Worm (Caenorhabditis elegans): ENCODE data around the gene F32D8.3.

DNA sequence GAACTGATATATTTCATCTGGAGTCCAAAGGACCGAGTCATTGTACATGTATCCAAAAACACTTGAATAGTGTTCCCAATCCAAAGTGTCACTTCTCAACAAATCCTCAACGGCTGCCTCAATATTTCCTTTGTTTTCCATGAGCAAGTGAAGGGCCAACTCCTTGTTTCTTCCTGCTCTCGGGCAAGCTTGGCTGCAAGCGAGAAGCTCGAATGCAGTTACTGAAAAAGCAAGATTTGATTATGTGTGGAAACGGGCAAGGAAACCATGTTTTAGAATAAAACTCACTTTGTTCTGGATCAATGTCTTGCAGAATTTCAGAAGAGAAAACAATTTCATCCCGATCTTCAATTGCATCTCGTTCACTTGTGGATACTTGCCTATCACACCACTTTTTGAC lies 32.4 kb upstream of the F32D8.3 start:
- TF ChIP-seq ztf-23 (GFP tag; IDR thresholded peaks at IDR 0.05) (no peak), tab-1 (GFP tag; IDR thresholded peaks at IDR 0.05) (no peak), ztf-29 (GFP tag; IDR thresholded peaks at IDR 0.05) (no peak), flt-1 (GFP tag; IDR thresholded peaks at IDR 0.05) (no peak), T22C8.4 (GFP tag; IDR thresholded peaks at IDR 0.05) (no peak), klf-2 (GFP tag; conservative IDR thresholded peaks at IDR 0.05) (no peak), ref-1 (GFP tag; conservative IDR thresholded peaks at IDR 0.05) (no peak), cog-1 (tag; optimal IDR thresholded peaks at IDR 0.05) (no peak), med-1 (GFP tag; optimal IDR thresholded peaks at IDR 0.05; ENCODE audit: insufficient read depth) (no peak)
